Worm (Caenorhabditis elegans) whole organism, L1 larva: ENCODE measurements around the gene C55A6.10.

Source experiments
- C04F5.9 ChIP-seq: sonication (generic microtip); optimal IDR thresholded peaks from 2 replicates; lab custom pipeline; 2016; ENCODE audit warnings: missing genetic modification characterization, missing compliant biosample characterization
- C16A3.4 ChIP-seq: fragments of 150-350 bp; optimal IDR thresholded peaks from 2 replicates; lab custom pipeline; 2014; ENCODE audit warnings: missing biosample characterization, missing genetic modification characterization
- C34B4.2 ChIP-seq: sonication (generic microtip); optimal IDR thresholded peaks from 2 replicates; lab custom pipeline; 2017; ENCODE audit warnings: mild to moderate bottlenecking, missing genetic modification characterization, missing compliant biosample characterization
- F16B12.6 ChIP-seq: fragments of 150-350 bp; optimal IDR thresholded peaks from 2 replicates; lab custom pipeline; 2014; ENCODE audit warnings: missing biosample characterization, missing genetic modification characterization
- aha-1 ChIP-seq: fragments of 150-350 bp; optimal IDR thresholded peaks from 2 replicates; lab custom pipeline; 2014; ENCODE audit warnings: missing biosample characterization, missing genetic modification characterization
- alr-1 ChIP-seq: fragments of 200-800 bp; sonication (Bioruptor generic); optimal IDR thresholded peaks from 2 replicates; lab custom pipeline; 2018; ENCODE audit warnings: borderline replicate concordance, mild to moderate bottlenecking, missing genetic modification characterization, missing compliant biosample characterization
- blmp-1 ChIP-seq: fragments of 150-350 bp; optimal IDR thresholded peaks from 2 replicates; lab custom pipeline; 2014; ENCODE audit warnings: missing biosample characterization, missing genetic modification characterization
- ceh-88 ChIP-seq: fragments of 200-800 bp; sonication (Bioruptor generic); IDR thresholded peaks from 2 replicates; pipeline ENCODE4 v1.3.6; 2022; ENCODE audit warnings: missing genetic modification characterization, missing compliant biosample characterization
- ces-1 ChIP-seq: fragments of 150-350 bp; optimal IDR thresholded peaks from 2 replicates; lab custom pipeline; 2014; ENCODE audit warnings: missing biosample characterization, missing genetic modification reagents, missing genetic modification characterization
- dpl-1 ChIP-seq, 3 experiments: fragments of 150-350 bp in 2 of 3; sonication (generic microtip) in 1 of 3; optimal IDR thresholded peaks; 2 replicates each; lab custom pipeline; 2014 to 2017; ENCODE audit warnings: missing biosample characterization in 3 of 3, missing genetic modification characterization in 3 of 3, missing genetic modification reagents in 3 of 3
- dsc-1 ChIP-seq: sonication (generic microtip); optimal IDR thresholded peaks from 2 replicates; lab custom pipeline; 2016; ENCODE audit warnings: mild to moderate bottlenecking, missing genetic modification characterization, missing compliant biosample characterization
- efl-1 ChIP-seq, 4 experiments: fragments of 150-350 bp; optimal IDR thresholded peaks in 3 of 4; peaks in 1 of 4; 1 replicate in 1 of 4; 2 replicates in 3 of 4; lab custom pipeline; 2014; ENCODE audit warnings: missing biosample characterization in 2 of 4, missing genetic modification characterization in 2 of 4, missing genetic modification reagents in 2 of 4
- efl-3 ChIP-seq: fragments of 200-800 bp; sonication (Bioruptor generic); optimal IDR thresholded peaks from 2 replicates; lab custom pipeline; 2018; ENCODE audit warnings: mild to moderate bottlenecking, missing genetic modification characterization, missing compliant biosample characterization
- egl-27 ChIP-seq, 2 experiments: fragments of 150-350 bp in 1 of 2; sonication (generic microtip); optimal IDR thresholded peaks; 3 replicates each; lab custom pipeline; 2017 to 2018; ENCODE audit warnings: missing biosample characterization in 2 of 2, missing genetic modification characterization in 2 of 2, missing genetic modification reagents in 2 of 2
- elt-2 ChIP-seq: sonication (generic microtip); optimal IDR thresholded peaks from 2 replicates; lab custom pipeline; 2016; ENCODE audit warnings: missing genetic modification characterization, mild to moderate bottlenecking, inconsistent platforms, missing compliant biosample characterization, missing genetic modification reagents
- elt-3 ChIP-seq, 6 experiments: fragments of 150-350 bp in 1 of 6; sonication (generic microtip); optimal IDR thresholded peaks; 2 replicates each; lab custom pipeline; 2017 to 2018; ENCODE audit warnings: missing biosample characterization in 6 of 6, missing genetic modification characterization in 6 of 6, inconsistent platforms in 1 of 6
- ets-5 ChIP-seq: fragments of 200-800 bp; sonication (Bioruptor generic); IDR thresholded peaks from 2 replicates; pipeline ENCODE4 v1.3.6; 2022; ENCODE audit warnings: missing genetic modification characterization, missing compliant biosample characterization
- fkh-4 ChIP-seq: sonication (generic microtip); optimal IDR thresholded peaks from 2 replicates; lab custom pipeline; 2016; ENCODE audit warnings: missing compliant biosample characterization, missing genetic modification characterization, borderline replicate concordance
- grh-1 ChIP-seq: fragments of 200-800 bp; sonication (Bioruptor generic); IDR thresholded peaks from 2 replicates; pipeline ENCODE4 v1.3.6; 2022; ENCODE audit warnings: missing genetic modification reagents, missing genetic modification characterization, missing compliant biosample characterization
- hlh-17 ChIP-seq: fragments of 200-800 bp; sonication (Bioruptor generic); optimal IDR thresholded peaks from 2 replicates; lab custom pipeline; 2018; ENCODE audit warnings: missing genetic modification characterization, mild to moderate bottlenecking, missing compliant biosample characterization, moderate library complexity, borderline replicate concordance
- hpl-2 ChIP-seq: fragments of 150-350 bp; optimal IDR thresholded peaks from 2 replicates; lab custom pipeline; 2014; ENCODE audit warnings: missing biosample characterization, missing genetic modification reagents, missing genetic modification characterization
- irx-1 ChIP-seq: sonication (generic microtip); optimal IDR thresholded peaks from 2 replicates; lab custom pipeline; 2016; ENCODE audit warnings: missing genetic modification characterization, missing compliant biosample characterization
- lin-15B ChIP-seq: fragments of 150-350 bp; sonication (generic microtip); optimal IDR thresholded peaks from 3 replicates; lab custom pipeline; 2014; ENCODE audit warnings: missing biosample characterization, missing genetic modification characterization
- lin-35 ChIP-seq, 2 experiments: fragments of 150-350 bp; optimal IDR thresholded peaks; 2 replicates each; lab custom pipeline; 2014; ENCODE audit warnings: missing biosample characterization in 2 of 2, missing genetic modification characterization in 2 of 2, missing genetic modification reagents in 2 of 2
- lin-39 ChIP-seq: fragments of 150-350 bp; optimal IDR thresholded peaks from 2 replicates; lab custom pipeline; 2014; ENCODE audit warnings: missing biosample characterization, missing genetic modification reagents, missing genetic modification characterization
- lir-3 ChIP-seq: sonication (generic microtip); optimal IDR thresholded peaks from 2 replicates; lab custom pipeline; 2016; ENCODE audit warnings: mild to moderate bottlenecking, missing genetic modification characterization, moderate library complexity, missing compliant biosample characterization; ENCODE audit not compliant: poor library complexity
- lsy-2 ChIP-seq, 2 experiments: fragments of 150-350 bp; optimal IDR thresholded peaks; 2 replicates each; lab custom pipeline; 2014; ENCODE audit warnings: missing biosample characterization in 2 of 2, missing genetic modification characterization in 2 of 2
- mef-2 ChIP-seq: fragments of 150-350 bp; optimal IDR thresholded peaks from 2 replicates; lab custom pipeline; 2014; ENCODE audit warnings: missing biosample characterization, missing genetic modification characterization
- mep-1 ChIP-seq: fragments of 150-350 bp; optimal IDR thresholded peaks from 2 replicates; lab custom pipeline; 2014; ENCODE audit warnings: missing biosample characterization, missing genetic modification characterization
- nhr-11 ChIP-seq: fragments of 150-350 bp; optimal IDR thresholded peaks from 2 replicates; lab custom pipeline; 2014; ENCODE audit warnings: missing biosample characterization, missing genetic modification characterization
- nhr-12 ChIP-seq: sonication (generic microtip); optimal IDR thresholded peaks from 2 replicates; lab custom pipeline; 2017; ENCODE audit warnings: missing biosample characterization, missing genetic modification characterization
- nhr-19 ChIP-seq: fragments of 200-800 bp; sonication (Bioruptor generic); conservative IDR thresholded peaks from 2 replicates; pipeline ENCODE4 v1.3.6; 2022; ENCODE audit warnings: missing genetic modification characterization, missing compliant biosample characterization
- nhr-20 ChIP-seq: sonication (generic microtip); optimal IDR thresholded peaks from 2 replicates; lab custom pipeline; 2016; ENCODE audit warnings: mild to moderate bottlenecking, missing genetic modification characterization, missing compliant biosample characterization
- nhr-237 ChIP-seq: fragments of 150-350 bp; optimal IDR thresholded peaks from 2 replicates; lab custom pipeline; 2014; ENCODE audit warnings: missing biosample characterization, missing genetic modification characterization
- nhr-71 ChIP-seq: sonication (generic microtip); optimal IDR thresholded peaks from 2 replicates; lab custom pipeline; 2016; ENCODE audit warnings: mild to moderate bottlenecking, missing genetic modification characterization, moderate library complexity, missing compliant biosample characterization
- nhr-85 ChIP-seq: sonication (generic microtip); peaks from one replicate; lab custom pipeline; 2016; ENCODE audit warnings: missing genetic modification characterization, inconsistent platforms, missing compliant biosample characterization
- nhr-90 ChIP-seq: sonication (generic microtip); optimal IDR thresholded peaks from 2 replicates; lab custom pipeline; 2016; ENCODE audit warnings: mild to moderate bottlenecking, missing genetic modification characterization, missing compliant biosample characterization; ENCODE audit not compliant: poor library complexity
- pag-3 ChIP-seq: sonication (generic microtip); optimal IDR thresholded peaks from 2 replicates; lab custom pipeline; 2017; ENCODE audit warnings: missing genetic modification characterization, mild to moderate bottlenecking, missing compliant biosample characterization, antibody characterized with exemption, borderline replicate concordance; ENCODE audit not compliant: insufficient read depth
- snpc-4 ChIP-seq: fragments of 150-350 bp; optimal IDR thresholded peaks from 2 replicates; lab custom pipeline; 2014; ENCODE audit warnings: missing biosample characterization, missing genetic modification characterization
- snu-23 ChIP-seq: sonication (generic microtip); optimal IDR thresholded peaks from 2 replicates; lab custom pipeline; 2016; ENCODE audit warnings: missing genetic modification characterization, missing compliant biosample characterization
- sptf-1 ChIP-seq: fragments of 150-350 bp; optimal IDR thresholded peaks from 2 replicates; lab custom pipeline; 2014; ENCODE audit warnings: missing biosample characterization, missing genetic modification characterization
- sup-37 ChIP-seq: fragments of 200-800 bp; sonication (Bioruptor generic); optimal IDR thresholded peaks from 2 replicates; lab custom pipeline; 2018; ENCODE audit warnings: mild to moderate bottlenecking, missing genetic modification characterization, missing compliant biosample characterization
- swsn-7 ChIP-seq: sonication (generic microtip); optimal IDR thresholded peaks from 2 replicates; lab custom pipeline; 2016; ENCODE audit warnings: missing genetic modification characterization, missing compliant biosample characterization
- tbx-2 ChIP-seq: sonication (generic microtip); optimal IDR thresholded peaks from 2 replicates; lab custom pipeline; 2016; ENCODE audit warnings: missing genetic modification characterization, missing compliant biosample characterization
- tlp-1 ChIP-seq: fragments of 150-350 bp; optimal IDR thresholded peaks from 2 replicates; lab custom pipeline; 2014; ENCODE audit warnings: missing biosample characterization, missing genetic modification characterization
- unc-98 ChIP-seq: fragments of 200-800 bp; sonication (Bioruptor generic); IDR thresholded peaks from 2 replicates; pipeline ENCODE4 v1.3.6; 2022; ENCODE audit warnings: missing genetic modification characterization, missing compliant biosample characterization
- vab-15 ChIP-seq: sonication (generic microtip); optimal IDR thresholded peaks from 2 replicates; lab custom pipeline; 2017; ENCODE audit warnings: missing genotype, mild to moderate bottlenecking, missing genetic modification characterization, missing compliant biosample characterization
- xbp-1 ChIP-seq: sonication (generic microtip); optimal IDR thresholded peaks from 2 replicates; lab custom pipeline; 2016; ENCODE audit warnings: missing genetic modification characterization, missing compliant biosample characterization
- zip-4 ChIP-seq: fragments of 200-800 bp; sonication (Bioruptor generic); optimal IDR thresholded peaks from 2 replicates; lab custom pipeline; 2018; ENCODE audit warnings: mild to moderate bottlenecking, missing genetic modification characterization, moderate library complexity, missing compliant biosample characterization
- ztf-4 ChIP-seq: fragments of 150-350 bp; optimal IDR thresholded peaks from 2 replicates; lab custom pipeline; 2014; ENCODE audit warnings: missing biosample characterization, missing genetic modification characterization

C55A6.10 gene

DNA sequence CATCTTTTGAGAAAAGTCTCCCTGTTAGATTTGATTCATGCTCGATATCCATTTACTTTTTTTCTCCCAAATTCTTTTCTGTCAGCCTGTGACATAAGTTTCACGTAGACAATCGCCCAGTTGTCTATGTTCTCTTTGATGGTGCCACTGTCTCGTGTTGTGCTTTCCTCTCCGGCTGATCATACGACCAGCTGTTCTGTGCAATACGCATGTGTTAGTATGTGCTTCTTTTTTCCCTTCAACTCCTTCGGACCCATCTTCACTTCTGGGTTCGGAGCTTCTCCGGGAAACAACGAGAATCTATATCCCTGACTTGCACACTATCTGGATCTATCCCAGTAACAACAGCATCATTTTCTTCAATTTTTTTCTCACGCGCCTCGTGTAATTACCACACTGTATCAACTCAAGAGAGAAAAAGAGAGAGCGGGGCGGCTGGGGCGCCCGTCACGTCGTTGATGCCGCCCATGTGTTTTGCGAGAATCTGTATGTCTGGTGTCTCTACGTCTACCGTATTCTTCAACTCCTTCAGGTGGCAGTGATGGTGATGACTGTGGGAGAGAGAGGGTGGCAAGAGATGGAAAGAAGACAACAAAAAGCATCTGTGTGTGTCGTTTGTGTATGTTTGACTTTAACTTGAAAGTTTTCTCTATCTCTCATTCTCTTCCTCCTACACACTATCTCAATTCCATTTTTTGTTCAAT, 26.8 kb downstream of the C55A6.10 start:
- TF ChIP-seq alr-1 (tag; lab: Kevin White, UChicago) (no peak), nhr-90 (tag; lab: Kevin White, UChicago) (peak; percentile 88), snpc-4 (tag; lab: Kevin White, UChicago) (peak; percentile 36), zip-4 (GFP tag; lab: Kevin White, UChicago) (no peak), ztf-4 (peak; percentile 2), dsc-1 (tag; lab: Kevin White, UChicago) (peak; percentile 97), ceh-88 (0 out of 2 replicates have a peak, but pooled peaks have one; percentile 23), nhr-237 (peak; percentile 35), lsy-2 (tag; optimal IDR thresholded peaks at IDR 0.05; lab: Kevin White, UChicago) (peak; percentile 67 to 92), nhr-12 (no peak), lir-3 (tag; lab: Kevin White, UChicago) (peak; percentile 29), hpl-2 (GFP tag; lab: Kevin White, UChicago) (peak; percentile 20), grh-1 (GFP tag; lab: Robert Waterston, UW) (peak; percentile 77), lin-15B (no peak), mep-1 (tag; lab: Kevin White, UChicago) (peak; percentile 74), aha-1 (tag; lab: Kevin White, UChicago) (no peak), nhr-11 (peak; percentile 30), tlp-1 (tag; lab: Kevin White, UChicago) (no peak), blmp-1 (tag; lab: Kevin White, UChicago) (peak; percentile 92), C16A3.4 (peak; percentile 83), dpl-1 (GFP tag; optimal IDR thresholded peaks at IDR 0.05; lab: Kevin White, UChicago) (peak; percentile 19 to 55 (median 25)), nhr-20 (tag; lab: Kevin White, UChicago) (peak; percentile 97), irx-1 (tag; lab: Kevin White, UChicago) (peak; percentile 54), ets-5 (GFP tag; lab: Robert Waterston, UW) (no peak), nhr-19 (GFP tag; lab: Robert Waterston, UW) (peak; percentile 84), vab-15 (peak; percentile 52), snu-23 (GFP tag; lab: Kevin White, UChicago) (peak; percentile 94), tbx-2 (tag; lab: Kevin White, UChicago) (peak; percentile 91), egl-27 (tag; optimal IDR thresholded peaks at IDR 0.05; lab: Kevin White, UChicago) (peak; percentile 80 to 84), fkh-4 (peak; percentile 72), nhr-85 (tag; lab: Kevin White, UChicago) (peak; percentile 99), F16B12.6 (tag; lab: Kevin White, UChicago) (no peak), sup-37 (GFP tag; lab: Kevin White, UChicago) (peak; percentile 51), unc-98 (GFP tag; lab: Robert Waterston, UW) (no peak; the same call in 1 of the 2 replicates), hlh-17 (GFP tag; lab: Kevin White, UChicago) (no peak), ces-1 (GFP tag; lab: Kevin White, UChicago) (no peak), elt-2 (tag; lab: Kevin White, UChicago) (peak; percentile 74), elt-3 (tag; optimal IDR thresholded peaks at IDR 0.05; lab: Kevin White, UChicago) (peak in 5 of 6 experiments; percentile 23 to 82 (median 69)), pag-3 (peak; percentile 38), xbp-1 (tag; lab: Kevin White, UChicago) (peak; percentile 66), swsn-7 (tag; lab: Kevin White, UChicago) (peak; percentile 81), mef-2 (tag; lab: Kevin White, UChicago) (peak; percentile 24), efl-3 (GFP tag; lab: Kevin White, UChicago) (no peak), lin-35 (GFP tag; optimal IDR thresholded peaks at IDR 0.05; lab: Kevin White, UChicago) (peak; percentile 53 to 78), lin-39 (tag; lab: Kevin White, UChicago) (peak; percentile 44), nhr-71 (peak; percentile 97), C34B4.2 (tag; lab: Kevin White, UChicago) (no peak), sptf-1 (tag; lab: Kevin White, UChicago) (no peak), C04F5.9 (tag; lab: Kevin White, UChicago) (peak; percentile 2), efl-1 (optimal IDR thresholded peaks at IDR 0.05; lab: Kevin White, UChicago) (peak; percentile 56 to 57), efl-1 (GFP tag; optimal IDR thresholded peaks at IDR 0.05 in 1 of 2; lab: Kevin White, UChicago) (peak; percentile 26 to 95)
